Fruit fly (Drosophila melanogaster) ovary, adult (tissue): ENCODE data around the gene Swip-1.

Source experiments
- CG17801 ChIP-seq: fragments of 200-800 bp; optimal IDR thresholded peaks from 2 replicates; lab custom pipeline; 2019; ENCODE audit warnings: missing biosample characterization, mild to moderate bottlenecking, missing genetic modification characterization, moderate library complexity; ENCODE audit not compliant: partially characterized antibody

Gene Swip-1

dm6 chr2L:18974063-18974779 is 12.9 kb downstream of the Swip-1 start, which contains the start of the genes L2HGDH and CG10431:
TSS of gene L2HGDH (minus strand) at chr2L:18974448.
TSS of gene CG10431 (plus strand) at chr2L:18974710.
- peak; percentile 27 for TF ChIP-seq CG17801 (GFP tag; lab: Kevin White, UChicago)

dm6 chr2L:18968370-18969105 is 18.5 kb downstream of the Swip-1 start, which contains the start of the genes Nak and Tango6:
TSS of gene Nak (minus strand) at chr2L:18968744.
TSS of gene Tango6 (plus strand) at chr2L:18969028.
- TF ChIP-seq CG17801 (GFP tag; lab: Kevin White, UChicago): peak; percentile 46

dm6 chr2L:18967897-18968296 is 19.2 kb downstream of the Swip-1 start:
- no peak for TF ChIP-seq CG17801 (GFP tag; lab: Kevin White, UChicago)

- TF ChIP-seq CG17801 (GFP tag; lab: Kevin White, UChicago): peak; percentile 91
Measured at dm6 chr2L:18966844-18967243, 20.2 kb downstream of the Swip-1 start.

- peak; percentile 79 for TF ChIP-seq CG17801 (GFP tag; lab: Kevin White, UChicago)
Measured at dm6 chr2L:18966214-18966556, 20.9 kb downstream of the Swip-1 start.

- no peak for TF ChIP-seq CG17801 (GFP tag; lab: Kevin White, UChicago)
Measured at dm6 chr2L:18965367-18966213, 21.5 kb downstream of the Swip-1 start.

- peak; percentile 93 for TF ChIP-seq CG17801 (GFP tag; lab: Kevin White, UChicago)
Measured at dm6 chr2L:18957142-18957674, 29.9 kb downstream of the Swip-1 start, which contains the start of gene Bhmt. TSS of gene Bhmt (minus strand) at chr2L:18957311.

- TF ChIP-seq CG17801 (GFP tag; lab: Kevin White, UChicago): no peak
Measured at dm6 chr2L:18955666-18956065, 31.4 kb downstream of the Swip-1 start.

- no peak for TF ChIP-seq CG17801 (GFP tag; lab: Kevin White, UChicago)
Measured at dm6 chr2L:18954255-18954715, 32.8 kb downstream of the Swip-1 start, which contains the start of gene CG10621. TSS of gene CG10621 (minus strand) at chr2L:18954431.

- TF ChIP-seq CG17801 (GFP tag; lab: Kevin White, UChicago): no peak
Measured at dm6 chr2L:18953512-18954254, 33.4 kb downstream of the Swip-1 start.

- TF ChIP-seq CG17801 (GFP tag; lab: Kevin White, UChicago): peak; percentile 31
Measured at dm6 chr2L:18951674-18952073, 35.4 kb downstream of the Swip-1 start, which contains the start of gene Nedd8. TSS of gene Nedd8 (minus strand) at chr2L:18951837.

- TF ChIP-seq CG17801 (GFP tag; lab: Kevin White, UChicago): no peak
Measured at dm6 chr2L:18948724-18949108, 38.4 kb downstream of the Swip-1 start, which contains the start of gene CG10428. TSS of gene CG10428 (plus strand) at chr2L:18948884.

dm6 chr2L:18948065-18948723 is 38.9 kb downstream of the Swip-1 start:
- no peak for TF ChIP-seq CG17801 (GFP tag; lab: Kevin White, UChicago)
